Fruit fly (Drosophila melanogaster) whole organism, embryonic: Measurements from ENCODE around the gene Mgat4a.

ENCODE experiments used
- Aef1 ChIP-seq: fragments of 200-800 bp; sonication (Bioruptor generic); IDR thresholded peaks from 3 replicates; pipeline ENCODE4 v1.3.6; 2022; ENCODE audit warnings: missing biosample characterization, missing genetic modification characterization
- Atf3 ChIP-seq: fragments of 200-800 bp; sonication (Bioruptor generic); optimal IDR thresholded peaks from 3 replicates; lab custom pipeline; 2016; ENCODE audit warnings: missing biosample characterization, missing genetic modification characterization
- CG11504 ChIP-seq: fragments of 200-800 bp; sonication (Bioruptor generic); optimal IDR thresholded peaks from 3 replicates; lab custom pipeline; 2019; ENCODE audit warnings: missing biosample characterization, mild to moderate bottlenecking, missing genetic modification characterization, moderate library complexity
- CG11695 ChIP-seq: fragments of 200-800 bp; sonication (Bioruptor generic); IDR thresholded peaks from 3 replicates; pipeline ENCODE4 v1.3.6; 2022; ENCODE audit warnings: missing biosample characterization, missing genetic modification characterization
- CG12071 ChIP-seq: fragments of 200-800 bp; sonication (Bioruptor generic); optimal IDR thresholded peaks from 3 replicates; lab custom pipeline; 2018; ENCODE audit warnings: missing biosample characterization, mild to moderate bottlenecking, missing genetic modification characterization
- CG14710 ChIP-seq: fragments of 200-800 bp; sonication (Bioruptor generic); optimal IDR thresholded peaks from 3 replicates; lab custom pipeline; 2019; ENCODE audit warnings: missing biosample characterization, mild to moderate bottlenecking, missing genetic modification characterization, moderate library complexity
- CG16813 ChIP-seq: fragments of 200-800 bp; sonication (Bioruptor generic); IDR thresholded peaks from 3 replicates; pipeline ENCODE4 v1.3.6; 2022; ENCODE audit warnings: missing biosample characterization, missing genetic modification characterization; ENCODE audit not compliant: partially characterized antibody
- CG17359 ChIP-seq: fragments of 200-800 bp; sonication (Bioruptor generic); optimal IDR thresholded peaks from 3 replicates; lab custom pipeline; 2018; ENCODE audit warnings: missing biosample characterization, mild to moderate bottlenecking, missing genetic modification characterization, moderate library complexity
- CG17568 ChIP-seq: fragments of 200-800 bp; sonication (Bioruptor generic); optimal IDR thresholded peaks from 2 replicates; lab custom pipeline; 2018; ENCODE audit warnings: missing biosample characterization, mild to moderate bottlenecking, missing genetic modification characterization, moderate library complexity
- CG30431 ChIP-seq: fragments of 200-800 bp; sonication (Bioruptor generic); optimal IDR thresholded peaks from 2 replicates; lab custom pipeline; 2017; ENCODE audit warnings: missing biosample characterization, missing genetic modification characterization
- CG32772 ChIP-seq: fragments of 200-800 bp; sonication (Bioruptor generic); IDR thresholded peaks from 2 replicates; pipeline ENCODE4 v1.3.6; 2022; ENCODE audit warnings: missing biosample characterization, missing genetic modification characterization
- CG6683 ChIP-seq: fragments of 200-800 bp; sonication (Bioruptor generic); optimal IDR thresholded peaks from 2 replicates; lab custom pipeline; 2017; ENCODE audit warnings: missing biosample characterization, mild to moderate bottlenecking, missing genetic modification characterization, missing genetic modification reagents
- CG6689 ChIP-seq: fragments of 200-800 bp; sonication (Bioruptor generic); IDR thresholded peaks from 2 replicates; pipeline ENCODE4 v1.3.6; 2022; ENCODE audit warnings: missing biosample characterization, missing genetic modification characterization
- CG6854 ChIP-seq: fragments of 200-800 bp; sonication (Bioruptor generic); optimal IDR thresholded peaks from 3 replicates; lab custom pipeline; 2017; ENCODE audit warnings: missing biosample characterization, mild to moderate bottlenecking, missing genetic modification characterization
- CG8290 ChIP-seq, 3 experiments: fragments of 200-800 bp; sonication (Bioruptor generic); optimal IDR thresholded peaks; 2 replicates each; lab custom pipeline; 2016 to 2019; ENCODE audit warnings: missing biosample characterization in 3 of 3, missing genetic modification characterization in 3 of 3, mild to moderate bottlenecking in 2 of 3, moderate library complexity in 1 of 3
- CG8765 ChIP-seq: fragments of 200-800 bp; sonication (Bioruptor generic); IDR thresholded peaks from 2 replicates; pipeline ENCODE4 v1.3.6; 2022; ENCODE audit warnings: missing biosample characterization, missing genetic modification characterization
- CG8924 ChIP-seq: fragments of 200-800 bp; optimal IDR thresholded peaks from 3 replicates; lab custom pipeline; 2019; ENCODE audit warnings: missing biosample characterization, mild to moderate bottlenecking, missing genetic modification characterization, moderate library complexity
- CkIIα-i1 ChIP-seq: fragments of 200-800 bp; sonication (Bioruptor generic); IDR thresholded peaks from 2 replicates; pipeline ENCODE4 v1.3.6; 2022; ENCODE audit warnings: missing biosample characterization, missing genetic modification characterization
- Dad ChIP-seq: fragments of 200-800 bp; sonication (Bioruptor generic); optimal IDR thresholded peaks from 3 replicates; lab custom pipeline; 2016; ENCODE audit warnings: missing biosample characterization, missing genetic modification characterization
- Dip2 ChIP-seq: fragments of 200-800 bp; sonication (Bioruptor generic); IDR thresholded peaks from 2 replicates; pipeline ENCODE4 v1.3.6; 2022; ENCODE audit warnings: missing biosample characterization, missing genetic modification characterization
- Dll ChIP-seq: fragments of 200-800 bp; sonication (Bioruptor generic); IDR thresholded peaks from 4 replicates; pipeline ENCODE4 v1.3.6; 2022; ENCODE audit warnings: missing biosample characterization, missing genetic modification characterization; ENCODE audit not compliant: partially characterized antibody
- E2f1 ChIP-seq: fragments of 200-800 bp; sonication (Bioruptor generic); IDR thresholded peaks from 2 replicates; pipeline ENCODE4 v1.3.6; 2022; ENCODE audit warnings: missing biosample characterization, missing genetic modification characterization
- Eip74EF ChIP-seq, 2 experiments: fragments of 200-800 bp in 1 of 2; fragments of >200 bp in 1 of 2; sonication (Bioruptor generic) in 1 of 2; optimal IDR thresholded peaks; 2 replicates each; lab custom pipeline; 2017 to 2019; ENCODE audit warnings: missing biosample characterization in 2 of 2, missing genetic modification characterization in 2 of 2, mild to moderate bottlenecking in 1 of 2, moderate library complexity in 1 of 2
- Fer1 ChIP-seq: fragments of 200-800 bp; sonication (Bioruptor generic); optimal IDR thresholded peaks from 2 replicates; lab custom pipeline; 2017; ENCODE audit warnings: missing biosample characterization, mild to moderate bottlenecking, missing genetic modification characterization
- HLH4C ChIP-seq: fragments of 200-800 bp; sonication (Bioruptor generic); IDR thresholded peaks from 3 replicates; pipeline ENCODE4 v1.3.6; 2022; ENCODE audit warnings: missing biosample characterization, missing genetic modification characterization; ENCODE audit not compliant: partially characterized antibody
- Lpt ChIP-seq: fragments of >200 bp; optimal IDR thresholded peaks from 2 replicates; lab custom pipeline; 2018; ENCODE audit warnings: missing biosample characterization, missing genetic modification characterization
- Myb ChIP-seq: fragments of 200-800 bp; sonication (Bioruptor generic); optimal IDR thresholded peaks from 2 replicates; lab custom pipeline; 2016; ENCODE audit warnings: missing biosample characterization, missing genetic modification characterization
- NC2β ChIP-seq: fragments of 200-800 bp; sonication (Bioruptor generic); optimal IDR thresholded peaks from 2 replicates; lab custom pipeline; 2016; ENCODE audit warnings: missing biosample characterization, missing genetic modification characterization
- Side ChIP-seq: fragments of 200-800 bp; sonication (Bioruptor generic); optimal IDR thresholded peaks from 2 replicates; lab custom pipeline; 2016; ENCODE audit warnings: missing biosample characterization, missing genetic modification characterization
- Sox102F ChIP-seq: fragments of 200-800 bp; sonication (Bioruptor generic); optimal IDR thresholded peaks from 2 replicates; lab custom pipeline; 2018; ENCODE audit warnings: missing biosample characterization, mild to moderate bottlenecking, missing genetic modification characterization, moderate library complexity
- amos ChIP-seq: fragments of 200-800 bp; sonication (Bioruptor generic); IDR thresholded peaks from 2 replicates; pipeline ENCODE4 v1.3.6; 2022; ENCODE audit warnings: missing biosample characterization, missing genetic modification characterization; ENCODE audit not compliant: partially characterized antibody
- aop ChIP-seq: fragments of 200-800 bp; sonication (Bioruptor generic); IDR thresholded peaks from 2 replicates; pipeline ENCODE4 v1.3.6; 2022; ENCODE audit warnings: missing biosample characterization, missing genetic modification characterization
- bab2 ChIP-seq: fragments of 200-800 bp; sonication (Bioruptor generic); optimal IDR thresholded peaks from 2 replicates; lab custom pipeline; 2016; ENCODE audit warnings: missing biosample characterization, missing genetic modification characterization
- chm ChIP-seq: fragments of 200-800 bp; sonication (Bioruptor generic); IDR thresholded peaks from 2 replicates; pipeline ENCODE4 v1.3.6; 2022; ENCODE audit warnings: missing biosample characterization, missing genetic modification characterization
- chn ChIP-seq: fragments of 200-800 bp; sonication (Bioruptor generic); optimal IDR thresholded peaks from 2 replicates; lab custom pipeline; 2016; ENCODE audit warnings: missing biosample characterization, missing genetic modification characterization
- corto ChIP-seq: fragments of 200-800 bp; sonication (Bioruptor generic); optimal IDR thresholded peaks from 2 replicates; lab custom pipeline; 2016; ENCODE audit warnings: missing biosample characterization, mild to moderate bottlenecking, missing genetic modification characterization, moderate library complexity
- da ChIP-seq: fragments of 200-800 bp; sonication (Bioruptor generic); optimal IDR thresholded peaks from 2 replicates; lab custom pipeline; 2016; ENCODE audit warnings: missing biosample characterization, missing genetic modification characterization
- dmrt99B ChIP-seq: fragments of 200-800 bp; sonication (Bioruptor generic); optimal IDR thresholded peaks from 2 replicates; lab custom pipeline; 2018; ENCODE audit warnings: missing biosample characterization, mild to moderate bottlenecking, missing genetic modification characterization, moderate library complexity
- ham ChIP-seq: fragments of 200-800 bp; sonication (Bioruptor generic); IDR thresholded peaks from 2 replicates; pipeline ENCODE4 v1.3.6; 2022; ENCODE audit warnings: missing biosample characterization, missing genetic modification characterization
- lbe ChIP-seq: fragments of 200-800 bp; sonication (Bioruptor generic); optimal IDR thresholded peaks from 2 replicates; lab custom pipeline; 2016; ENCODE audit warnings: missing biosample characterization, mild to moderate bottlenecking, missing genetic modification characterization
- pan ChIP-seq, 4 experiments: fragments of >200 bp in 3 of 4; fragments of 200-800 bp in 1 of 4; sonication (Bioruptor generic) in 1 of 4; optimal IDR thresholded peaks in 3 of 4; IDR thresholded peaks in 1 of 4; 2 replicates each; pipeline versions ENCODE4 v1.3.6 to Lab custom; 2017 to 2022; ENCODE audit warnings: missing biosample characterization in 2 of 4, missing genetic modification characterization in 2 of 4, mixed read lengths in 1 of 4
- prd ChIP-seq, 3 experiments: fragments of >200 bp in 2 of 3; fragments of 200-800 bp in 1 of 3; sonication (Bioruptor generic) in 1 of 3; optimal IDR thresholded peaks in 2 of 3; IDR thresholded peaks in 1 of 3; 2 replicates in 2 of 3; 3 replicates in 1 of 3; pipeline versions ENCODE4 v1.3.6 to Lab custom; 2017 to 2022; ENCODE audit warnings: missing biosample characterization in 1 of 3, missing genetic modification characterization in 1 of 3
- pzg ChIP-seq: fragments of 200-800 bp; sonication (Bioruptor generic); optimal IDR thresholded peaks from 3 replicates; lab custom pipeline; 2018; ENCODE audit warnings: missing biosample characterization, mild to moderate bottlenecking, missing genetic modification characterization, moderate library complexity
- ranshi ChIP-seq: fragments of 200-800 bp; sonication (Bioruptor generic); IDR thresholded peaks from 2 replicates; pipeline ENCODE4 v1.3.6; 2022; ENCODE audit warnings: missing biosample characterization, missing genetic modification characterization
- repo ChIP-seq: fragments of 200-800 bp; sonication (Bioruptor generic); optimal IDR thresholded peaks from 2 replicates; lab custom pipeline; 2016; ENCODE audit warnings: missing biosample characterization, missing genetic modification characterization
- sqz ChIP-seq: fragments of 200-800 bp; sonication (Bioruptor generic); optimal IDR thresholded peaks from 3 replicates; lab custom pipeline; 2018; ENCODE audit warnings: missing biosample characterization, mild to moderate bottlenecking, missing genetic modification characterization
- vnd ChIP-seq: fragments of 200-800 bp; sonication (Bioruptor generic); IDR thresholded peaks from 3 replicates; pipeline ENCODE4 v1.3.6; 2022; ENCODE audit warnings: missing biosample characterization, missing genetic modification characterization; ENCODE audit not compliant: partially characterized antibody
- zfh1 ChIP-seq: fragments of 200-800 bp; sonication (Bioruptor generic); IDR thresholded peaks from 3 replicates; pipeline ENCODE4 v1.3.6; 2022; ENCODE audit warnings: missing biosample characterization, missing genetic modification characterization

Gene Mgat4a

dm6 chr3L:14790127-14790589 lies 28.3 kb downstream of the Mgat4a start (continued):
- TF ChIP-seq pzg (GFP tag; lab: Kevin White, UChicago) (peak; percentile 65), da (peak; percentile 62), E2f1 (GFP tag; lab: Robert Waterston, UW) (peak; percentile 75), CkIIα-i1 (GFP tag; lab: Robert Waterston, UW) (no peak), bab2 (GFP tag; lab: Kevin White, UChicago) (peak; percentile 79), repo (GFP tag; lab: Kevin White, UChicago) (peak; percentile 81), Sox102F (GFP tag; lab: Kevin White, UChicago) (no peak), NC2β (GFP tag; lab: Kevin White, UChicago) (peak; percentile 80), corto (peak; percentile 64), Myb (GFP tag; lab: Kevin White, UChicago) (peak; percentile 66), Dll (GFP tag; lab: Robert Waterston, UW) (peak; percentile 85), Side (GFP tag; lab: Kevin White, UChicago) (peak; percentile 87), CG6683 (GFP tag; lab: Kevin White, UChicago) (peak; percentile 8), CG6854 (GFP tag; lab: Kevin White, UChicago) (no peak), CG8765 (GFP tag; lab: Robert Waterston, UW) (peak; percentile 44; the same call in 1 of the 2 replicates), CG12071 (GFP tag; lab: Kevin White, UChicago) (no peak), CG6689 (peak; percentile 83), Dad (peak; percentile 90), CG8924 (tag; lab: Kevin White, UChicago) (peak; percentile 54), CG17359 (tag; lab: Kevin White, UChicago) (peak; percentile 63), Atf3 (GFP tag; lab: Kevin White, UChicago) (peak; percentile 80), ranshi (GFP tag; lab: Robert Waterston, UW) (peak; percentile 77; the same call in 1 of the 2 replicates), CG17568 (no peak), chm (GFP tag; lab: Robert Waterston, UW) (peak; percentile 61), sqz (GFP tag; lab: Kevin White, UChicago) (no peak), Lpt (no peak), CG8290 (GFP tag; optimal IDR thresholded peaks at IDR 0.05; lab: Kevin White, UChicago) (peak; percentile 59), CG8290 (tag; optimal IDR thresholded peaks at IDR 0.05; lab: Kevin White, UChicago) (peak in 1 of 2 experiments; percentile 26), Aef1 (GFP tag; lab: Robert Waterston, UW) (peak; percentile 61), ham (GFP tag; lab: Robert Waterston, UW) (peak; percentile 45; the same call in 1 of the 2 replicates), CG11504 (tag; lab: Kevin White, UChicago) (no peak), Fer1 (peak; percentile 77), vnd (peak; percentile 81), CG14710 (tag; lab: Kevin White, UChicago) (peak; percentile 70), aop (GFP tag; lab: Robert Waterston, UW) (no peak), lbe (peak; percentile 91), HLH4C (peak; percentile 76), Eip74EF (GFP tag; optimal IDR thresholded peaks at IDR 0.05; lab: Kevin White, UChicago) (no peak), CG32772 (GFP tag; lab: Robert Waterston, UW) (peak; percentile 71), amos (peak; percentile 78), Dip2 (no peak), prd (optimal IDR thresholded peaks at IDR 0.05; lab: Kevin White, UChicago) (no peak), prd (GFP tag; IDR thresholded peaks at IDR 0.05; lab: Robert Waterston, UW) (peak; percentile 86), CG16813 (GFP tag; lab: Robert Waterston, UW) (peak; percentile 82), pan (optimal IDR thresholded peaks at IDR 0.05; lab: Kevin White, UChicago) (no peak), pan (GFP tag; optimal IDR thresholded peaks at IDR 0.05 in 1 of 2, IDR thresholded peaks at IDR 0.05 in 1 of 2) (peak in 1 of 2 experiments; percentile 67), dmrt99B (tag; lab: Kevin White, UChicago) (no peak), zfh1 (GFP tag; lab: Robert Waterston, UW) (peak; percentile 75), chn (GFP tag; lab: Kevin White, UChicago) (peak; percentile 85), CG30431 (peak; percentile 73), CG11695 (GFP tag; lab: Robert Waterston, UW) (peak; percentile 59; the same call in 1 of the 3 replicates)
